Fruit fly (Drosophila melanogaster): Measurements from ENCODE around the gene CG8043.

CG8043 gene

DNA sequence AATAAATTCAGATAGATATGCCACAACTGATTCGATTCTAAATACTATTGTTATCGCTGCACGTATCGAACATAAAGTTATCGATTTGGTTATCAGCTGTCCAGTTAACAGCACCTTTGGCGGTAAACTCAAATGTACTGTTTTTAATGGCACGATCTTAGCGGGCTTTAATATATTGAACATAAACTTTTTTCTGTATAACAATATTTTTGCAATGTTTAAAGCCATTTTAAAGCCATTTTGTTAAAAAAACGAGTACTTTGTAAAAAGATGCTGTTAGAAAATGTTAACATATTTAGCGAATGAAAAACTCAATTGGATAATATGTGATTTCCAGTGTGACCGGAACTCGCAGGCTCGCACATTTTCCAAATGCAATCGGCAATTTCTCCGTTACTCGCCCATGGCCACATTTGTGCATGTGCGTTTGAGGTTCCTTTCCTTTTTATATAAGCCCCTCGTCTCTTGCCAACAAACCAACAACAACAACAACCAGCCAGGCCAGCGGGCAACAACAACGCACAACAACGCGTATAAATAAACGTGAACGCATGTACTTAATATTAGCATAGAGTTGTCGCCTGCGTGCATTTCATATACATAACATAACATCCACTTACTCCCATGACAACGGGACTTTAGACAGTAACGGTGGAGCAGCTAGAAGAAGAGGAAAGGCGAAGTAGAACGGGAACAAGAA is 39.3 kb downstream of the CG8043 start, which contains the start of gene TMEM216 (continued):
- peak; percentile 97 for TF ChIP-seq CG4360 (GFP tag; IDR thresholded peaks at IDR 0.05)
- no peak for TF ChIP-seq trh (GFP tag; optimal IDR thresholded peaks at IDR 0.05)
- peak; percentile 83 for TF ChIP-seq Elba2 (GFP tag; optimal IDR thresholded peaks at IDR 0.05)
- 0 out of 3 replicates have a peak, but pooled peaks have one; percentile 40 for TF ChIP-seq CG7963 (GFP tag; IDR thresholded peaks at IDR 0.05; ENCODE audit: partially characterized antibody)
- no peak for TF ChIP-seq H2.0 (GFP tag; IDR thresholded peaks at IDR 0.05)
- TF ChIP-seq CG8765 (GFP tag; IDR thresholded peaks at IDR 0.05): no peak
- peak; percentile 4 for TF ChIP-seq CG12155 (GFP tag; optimal IDR thresholded peaks at IDR 0.05)
- TF ChIP-seq psq (GFP tag; optimal IDR thresholded peaks at IDR 0.05): no peak
- peak; percentile 60 for TF ChIP-seq CG14710 (tag; optimal IDR thresholded peaks at IDR 0.05)
- no peak for TF ChIP-seq CG7745 (tag; optimal IDR thresholded peaks at IDR 0.05)
- TF ChIP-seq dmrt11E (tag; optimal IDR thresholded peaks at IDR 0.05): peak; percentile 15
- no peak for TF ChIP-seq esg (GFP tag; conservative IDR thresholded peaks at IDR 0.05)
- no peak for TF ChIP-seq z (GFP tag; IDR thresholded peaks at IDR 0.05)
- no peak for TF ChIP-seq btn (GFP tag; optimal IDR thresholded peaks at IDR 0.05)
- no peak for TF ChIP-seq NC2α (GFP tag; optimal IDR thresholded peaks at IDR 0.05)
- no peak for TF ChIP-seq E2f1 (GFP tag; IDR thresholded peaks at IDR 0.05)
- TF ChIP-seq CG16779 (GFP tag; IDR thresholded peaks at IDR 0.05): no peak
- no peak for TF ChIP-seq CG2202 (tag; optimal IDR thresholded peaks at IDR 0.05)
- no peak for TF ChIP-seq chn (GFP tag; optimal IDR thresholded peaks at IDR 0.05)
- no peak for TF ChIP-seq chm (GFP tag; IDR thresholded peaks at IDR 0.05)
- TF ChIP-seq oc (tag; optimal IDR thresholded peaks at IDR 0.05): no peak
- TF ChIP-seq wek (GFP tag; optimal IDR thresholded peaks at IDR 0.05): no peak
- TF ChIP-seq Sox102F (GFP tag; optimal IDR thresholded peaks at IDR 0.05): no peak
- no peak for TF ChIP-seq CG30403 (GFP tag; optimal IDR thresholded peaks at IDR 0.05)
- TF ChIP-seq h (optimal IDR thresholded peaks at IDR 0.05): no peak
- no peak for TF ChIP-seq CG10654 (GFP tag; optimal IDR thresholded peaks at IDR 0.05)
- TF ChIP-seq Hr78 (GFP tag; optimal IDR thresholded peaks at IDR 0.05): no peak
- TF ChIP-seq CG31365 (tag; optimal IDR thresholded peaks at IDR 0.05): no peak
- TF ChIP-seq TFAM (GFP tag; optimal IDR thresholded peaks at IDR 0.05): no peak
- TF ChIP-seq CG10959 (GFP tag; IDR thresholded peaks at IDR 0.05): no peak
- no peak for TF ChIP-seq CG18599 (GFP tag; optimal IDR thresholded peaks at IDR 0.05)
- TF ChIP-seq gsb-n (tag; optimal IDR thresholded peaks at IDR 0.05): no peak

DNA sequence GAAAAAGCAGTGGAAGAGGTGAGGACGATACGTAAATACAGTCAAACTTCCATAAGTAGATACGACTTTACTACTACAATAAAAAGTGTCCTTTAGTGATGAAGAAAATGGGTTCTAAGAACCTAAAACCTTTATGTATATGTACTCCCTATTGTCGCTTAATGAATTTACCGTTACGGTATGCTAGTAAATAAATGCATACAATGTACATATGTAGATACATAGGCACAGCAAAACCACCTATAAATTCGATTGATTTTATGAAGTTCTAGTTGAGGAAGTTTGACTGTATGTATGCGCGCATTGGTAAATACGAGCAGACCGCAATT is 39.8 kb downstream of the CG8043 start:
- peak; percentile 75 for TF ChIP-seq grau (tag; optimal IDR thresholded peaks at IDR 0.05)
- peak; percentile 17; the same call in 1 of the 2 replicates for TF ChIP-seq Taf1 (GFP tag; IDR thresholded peaks at IDR 0.05)
- no peak for TF ChIP-seq cato (GFP tag; optimal IDR thresholded peaks at IDR 0.05; ENCODE audit: borderline replicate concordance)

DNA sequence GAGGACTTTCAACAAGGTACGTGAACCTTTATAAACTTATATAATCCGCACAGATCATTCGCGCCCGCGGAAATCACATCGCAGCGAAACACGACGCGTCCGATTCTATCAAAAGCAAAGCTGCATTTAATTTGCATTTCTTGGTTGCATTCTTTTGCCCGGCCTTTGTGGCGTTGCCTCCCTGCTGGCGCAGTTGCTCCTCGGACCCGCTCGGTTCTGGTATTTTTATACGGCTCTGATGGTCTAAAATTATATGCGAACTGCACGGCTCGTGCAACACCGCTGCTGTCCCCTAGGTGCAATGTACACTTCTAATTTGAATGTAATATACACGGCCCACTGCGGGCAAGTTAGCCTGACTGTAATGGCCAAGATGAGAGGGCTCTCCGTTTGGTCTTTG is 41.6 kb downstream of the CG8043 start, which contains the start of gene Cks85A:
Gene Cks85A, minus strand, starts transcription at position 101 of the 400 bp plus-strand sequence.
- TF ChIP-seq Pdp1 (GFP tag; optimal IDR thresholded peaks at IDR 0.05) (peak in 1 of 2 experiments; percentile 41), hth (optimal IDR thresholded peaks at IDR 0.05) (no peak)

DNA sequence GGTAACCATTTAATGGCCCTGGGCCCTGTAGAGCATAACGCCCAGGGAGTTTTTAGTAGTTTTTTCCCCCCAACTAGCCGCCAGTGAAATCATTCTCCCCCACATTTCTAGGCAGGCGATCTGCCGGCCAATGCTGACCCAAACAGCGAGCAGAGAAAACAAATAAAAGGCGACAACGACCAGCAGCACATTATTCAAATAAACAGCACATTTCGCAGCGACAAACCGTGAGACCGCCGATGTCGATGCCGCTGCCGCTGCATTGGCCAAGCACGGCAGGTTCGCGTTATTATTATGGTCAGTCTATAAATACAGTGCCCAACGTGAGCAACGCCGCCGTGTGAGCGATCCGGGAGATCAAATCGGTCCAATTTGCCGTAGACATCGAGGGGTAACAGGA is 42.2 kb downstream of the CG8043 start, which contains the start of gene CG11760:
Gene CG11760, plus strand, starts transcription at position 301 of the 400 bp plus-strand sequence.
- TF ChIP-seq scrt (GFP tag; optimal IDR thresholded peaks at IDR 0.05): no peak
- TF ChIP-seq crol (GFP tag; IDR thresholded peaks at IDR 0.05): no peak
- peak; percentile 61 for TF ChIP-seq Med (GFP tag)
- TF ChIP-seq NK7.1 (GFP tag; optimal IDR thresholded peaks at IDR 0.05): no peak
- no peak for TF ChIP-seq Bteb2 (GFP tag; optimal IDR thresholded peaks at IDR 0.05)
- 0 out of 3 replicates have a peak, but pooled peaks have one; percentile 16 for TF ChIP-seq Doc3 (GFP tag; IDR thresholded peaks at IDR 0.05; ENCODE audit: partially characterized antibody)
- TF ChIP-seq sens (GFP tag): peak; percentile 30
- no peak for TF ChIP-seq gt (GFP tag; IDR thresholded peaks at IDR 0.05)
